Worm (Caenorhabditis elegans) whole organism, L2 larva: ENCODE results near the gene rpn-6.2.

ENCODE experiments used
- C34F6.9 ChIP-seq: fragments of 150-350 bp; optimal IDR thresholded peaks from 2 replicates; lab custom pipeline; 2014; ENCODE audit warnings: missing biosample characterization, missing genetic modification characterization
- F13H6.1 ChIP-seq: sonication (generic microtip); optimal IDR thresholded peaks from 2 replicates; lab custom pipeline; 2016; ENCODE audit warnings: missing genetic modification characterization, missing compliant biosample characterization
- R02D3.7 ChIP-seq: fragments of 150-350 bp; optimal IDR thresholded peaks from 2 replicates; lab custom pipeline; 2014; ENCODE audit warnings: missing biosample characterization, missing genetic modification characterization
- ZK546.5 ChIP-seq: sonication (generic microtip); optimal IDR thresholded peaks from 2 replicates; lab custom pipeline; 2017; ENCODE audit warnings: missing biosample characterization, missing genetic modification characterization
- alr-1 ChIP-seq: fragments of 150-350 bp; optimal IDR thresholded peaks from 2 replicates; lab custom pipeline; 2014; ENCODE audit warnings: missing biosample characterization, missing genetic modification characterization
- ama-1 ChIP-seq: fragments of 150-350 bp; optimal IDR thresholded peaks from 2 replicates; lab custom pipeline; 2018; ENCODE audit warnings: inconsistent platforms
- ceh-16 ChIP-seq: fragments of 150-350 bp; optimal IDR thresholded peaks from 2 replicates; lab custom pipeline; 2014; ENCODE audit warnings: missing biosample characterization, missing genetic modification characterization
- ceh-82 ChIP-seq: fragments of 150-350 bp; optimal IDR thresholded peaks from 2 replicates; lab custom pipeline; 2014; ENCODE audit warnings: missing biosample characterization, missing genetic modification characterization
- dmd-4 ChIP-seq: sonication (generic microtip); optimal IDR thresholded peaks from 2 replicates; lab custom pipeline; 2017; ENCODE audit warnings: missing biosample characterization, missing genetic modification characterization
- egl-27 ChIP-seq: sonication (generic microtip); optimal IDR thresholded peaks from 3 replicates; lab custom pipeline; 2017; ENCODE audit warnings: missing biosample characterization, missing genetic modification reagents, missing genetic modification characterization
- elt-1 ChIP-seq: fragments of 150-350 bp; optimal IDR thresholded peaks from 2 replicates; lab custom pipeline; 2014; ENCODE audit warnings: missing biosample characterization, missing genetic modification characterization
- elt-3 ChIP-seq: sonication (generic microtip); optimal IDR thresholded peaks from 2 replicates; lab custom pipeline; 2017; ENCODE audit warnings: missing biosample characterization, missing genetic modification characterization
- fos-1 ChIP-seq: fragments of 150-350 bp; optimal IDR thresholded peaks from 2 replicates; lab custom pipeline; 2014; ENCODE audit warnings: missing biosample characterization, missing genetic modification characterization
- gmeb-1 ChIP-seq: fragments of 150-350 bp; optimal IDR thresholded peaks from 2 replicates; lab custom pipeline; 2014; ENCODE audit warnings: missing biosample characterization, missing genetic modification characterization
- lin-13 ChIP-seq: fragments of 150-350 bp; optimal IDR thresholded peaks from 2 replicates; lab custom pipeline; 2014; ENCODE audit warnings: missing biosample characterization, missing genetic modification reagents, missing genetic modification characterization
- lin-39 ChIP-seq: fragments of 150-350 bp; optimal IDR thresholded peaks from 2 replicates; lab custom pipeline; 2014; ENCODE audit warnings: missing biosample characterization, missing genetic modification reagents, missing genetic modification characterization
- lsy-2 ChIP-seq, 2 experiments: fragments of 150-350 bp in 1 of 2; sonication (generic microtip) in 1 of 2; optimal IDR thresholded peaks; 2 replicates each; lab custom pipeline; 2014 to 2017; ENCODE audit warnings: missing biosample characterization in 2 of 2, missing genetic modification characterization in 2 of 2
- mab-5 ChIP-seq: fragments of 150-350 bp; optimal IDR thresholded peaks from 2 replicates; lab custom pipeline; 2014; ENCODE audit warnings: missing biosample characterization, missing genetic modification characterization
- nhr-10 ChIP-seq: sonication (generic microtip); optimal IDR thresholded peaks from 2 replicates; lab custom pipeline; 2017; ENCODE audit warnings: missing biosample characterization, missing genetic modification characterization
- nhr-129 ChIP-seq: fragments of 150-350 bp; optimal IDR thresholded peaks from 2 replicates; lab custom pipeline; 2014; ENCODE audit warnings: missing biosample characterization, missing genetic modification characterization
- nhr-21 ChIP-seq: fragments of 150-350 bp; optimal IDR thresholded peaks from 2 replicates; lab custom pipeline; 2014; ENCODE audit warnings: missing biosample characterization, missing genetic modification characterization
- nhr-23 ChIP-seq: fragments of 150-350 bp; optimal IDR thresholded peaks from 2 replicates; lab custom pipeline; 2014; ENCODE audit warnings: missing biosample characterization, missing genetic modification reagents, missing genetic modification characterization
- nhr-25 ChIP-seq: fragments of 150-350 bp; sonication (generic microtip); optimal IDR thresholded peaks from 3 replicates; lab custom pipeline; 2014; ENCODE audit warnings: missing biosample characterization, missing genetic modification characterization
- nhr-6 ChIP-seq: fragments of 150-350 bp; optimal IDR thresholded peaks from 2 replicates; lab custom pipeline; 2014; ENCODE audit warnings: missing biosample characterization, missing genetic modification characterization
- peb-1 ChIP-seq: fragments of 150-350 bp; optimal IDR thresholded peaks from 2 replicates; lab custom pipeline; 2014; ENCODE audit warnings: missing biosample characterization, missing genetic modification characterization
- sem-4 ChIP-seq: fragments of 150-350 bp; optimal IDR thresholded peaks from 2 replicates; lab custom pipeline; 2014; ENCODE audit warnings: missing biosample characterization, missing genetic modification reagents, missing genetic modification characterization
- skn-1 ChIP-seq: sonication (generic microtip); optimal IDR thresholded peaks from 2 replicates; lab custom pipeline; 2017; ENCODE audit warnings: missing biosample characterization, missing genetic modification characterization
- sma-3 ChIP-seq: sonication (generic microtip); optimal IDR thresholded peaks from 2 replicates; lab custom pipeline; 2016; ENCODE audit warnings: missing genetic modification reagents, missing genetic modification characterization, missing compliant biosample characterization
- sma-9 ChIP-seq, 2 experiments: fragments of 150-350 bp in 1 of 2; sonication (generic microtip) in 1 of 2; optimal IDR thresholded peaks; 2 replicates each; lab custom pipeline; 2014 to 2016; ENCODE audit warnings: missing genetic modification characterization in 2 of 2, mild to moderate bottlenecking in 1 of 2, missing biosample characterization in 1 of 2, missing compliant biosample characterization in 1 of 2, missing genetic modification reagents in 1 of 2, moderate library complexity in 1 of 2
- snpc-4 ChIP-seq: fragments of 150-350 bp; optimal IDR thresholded peaks from 2 replicates; lab custom pipeline; 2014; ENCODE audit warnings: missing biosample characterization, missing genetic modification characterization
- unc-39 ChIP-seq: fragments of 150-350 bp; optimal IDR thresholded peaks from 2 replicates; lab custom pipeline; 2014; ENCODE audit warnings: missing biosample characterization, missing genetic modification characterization
- unc-55 ChIP-seq: fragments of 150-350 bp; sonication (generic microtip); optimal IDR thresholded peaks from 3 replicates; lab custom pipeline; 2014; ENCODE audit warnings: missing biosample characterization, missing genetic modification reagents, missing genetic modification characterization
- unc-62 ChIP-seq: fragments of 150-350 bp; optimal IDR thresholded peaks from 2 replicates; lab custom pipeline; 2014; ENCODE audit warnings: missing biosample characterization, missing genetic modification reagents, missing genetic modification characterization
- zag-1 ChIP-seq: fragments of 150-350 bp; optimal IDR thresholded peaks from 2 replicates; lab custom pipeline; 2014; ENCODE audit warnings: missing biosample characterization, missing genetic modification characterization
- ztf-1 ChIP-seq: fragments of 200-800 bp; sonication (Bioruptor generic); conservative IDR thresholded peaks from 2 replicates; pipeline ENCODE4 v1.3.6; 2022; ENCODE audit warnings: missing genetic modification characterization, missing compliant biosample characterization
- ztf-4 ChIP-seq: fragments of 150-350 bp; optimal IDR thresholded peaks from 2 replicates; lab custom pipeline; 2014; ENCODE audit warnings: missing biosample characterization, missing genetic modification characterization

Gene rpn-6.2

DNA sequence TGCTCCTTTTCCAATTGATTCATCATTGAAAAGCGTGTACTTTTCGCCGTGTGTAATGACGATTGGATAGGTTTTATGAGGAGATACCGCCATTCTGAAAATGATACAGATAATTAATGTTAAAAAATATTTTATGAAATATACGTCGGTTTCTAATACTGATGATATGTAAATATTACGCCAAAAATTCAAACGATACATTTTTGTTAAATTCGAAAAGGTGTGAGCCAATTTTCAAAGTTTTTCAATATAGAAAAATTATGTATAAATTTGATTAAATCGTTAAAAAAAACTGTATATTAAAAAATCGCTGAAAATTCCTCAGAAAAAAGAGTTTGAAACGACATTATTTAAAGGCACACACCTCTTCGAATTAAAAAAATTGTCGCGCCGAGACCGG lies 48.8 kb upstream of the rpn-6.2 start, which contains the start of gene ikke-1:
ikke-1 (minus strand) TSS at position 101 of the 400 bp plus-strand sequence.
- TF ChIP-seq lin-39 (tag; lab: Kevin White, UChicago) (no peak), nhr-21 (no peak), fos-1 (tag; lab: Kevin White, UChicago) (no peak)

DNA sequence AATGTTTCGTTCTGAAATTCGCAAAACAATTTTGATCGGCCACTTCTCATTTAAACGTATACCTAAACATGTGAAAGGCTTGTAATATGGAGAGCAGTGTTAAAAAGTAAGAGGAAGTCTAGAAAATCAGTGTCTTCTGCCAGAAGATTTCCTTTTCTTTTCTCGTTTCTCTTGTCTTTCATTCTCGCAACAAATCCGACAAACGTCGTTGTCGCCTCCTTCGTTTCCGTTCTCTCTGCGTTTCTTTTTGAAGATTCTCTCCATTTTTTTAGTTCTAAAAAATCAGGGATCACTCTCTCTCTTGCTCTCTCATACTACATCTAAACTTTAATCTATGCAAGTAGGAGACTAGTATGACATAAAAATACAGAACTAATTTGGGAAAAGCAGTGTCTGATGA lies 45.5 kb upstream of the rpn-6.2 start:
- TF ChIP-seq nhr-10 (tag; lab: Kevin White, UChicago) (no peak), lsy-2 (tag; optimal IDR thresholded peaks at IDR 0.05; lab: Kevin White, UChicago) (no peak), peb-1 (tag; lab: Kevin White, UChicago) (no peak), gmeb-1 (no peak), ceh-16 (tag; lab: Kevin White, UChicago) (no peak), ztf-1 (no peak), skn-1 (tag; lab: Kevin White, UChicago) (no peak), alr-1 (tag; lab: Kevin White, UChicago) (no peak), ZK546.5 (no peak), nhr-23 (no peak), nhr-129 (tag; lab: Kevin White, UChicago) (no peak), mab-5 (tag; lab: Kevin White, UChicago) (no peak), R02D3.7 (no peak), lin-13 (GFP tag; lab: Kevin White, UChicago) (no peak)

- TF ChIP-seq alr-1 (tag; lab: Kevin White, UChicago): no peak
- TF ChIP-seq ceh-82 (tag; lab: Kevin White, UChicago): no peak
- TF ChIP-seq ama-1 (lab: Kevin White, UChicago): peak; percentile 2
- TF ChIP-seq unc-39 (tag; lab: Kevin White, UChicago): no peak
- no peak for TF ChIP-seq skn-1 (tag; lab: Kevin White, UChicago)
- peak; percentile 61 for TF ChIP-seq unc-55
- TF ChIP-seq nhr-25: no peak
- TF ChIP-seq lin-39 (tag; lab: Kevin White, UChicago): no peak
- TF ChIP-seq unc-62 (GFP tag; lab: Kevin White, UChicago): no peak
Observed at ce11 chrIII:9045838-9046237, 44.0 kb upstream of the rpn-6.2 start, which contains the start of gene R107.2. Gene R107.2 (minus strand): TSS chrIII:9045938.

DNA sequence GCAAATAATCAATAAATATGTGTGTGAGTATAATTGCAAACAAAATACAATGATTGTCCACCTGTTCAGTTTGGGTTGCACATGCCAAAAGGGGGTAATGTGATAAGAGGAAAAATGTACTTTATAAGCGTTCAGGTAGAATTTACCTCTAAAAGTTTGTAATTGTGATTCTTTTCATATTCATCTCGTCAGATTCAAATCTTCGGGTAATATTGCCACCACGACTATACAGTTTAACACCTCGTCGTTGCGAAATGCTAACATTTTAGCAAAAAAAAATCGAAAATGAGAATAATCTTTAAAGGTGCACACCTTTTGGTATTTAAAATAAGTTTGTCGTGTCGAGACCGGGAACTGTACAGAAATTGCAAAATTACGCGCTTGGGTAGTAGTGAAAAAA lies 41.4 kb upstream of the rpn-6.2 start, which contains the start of gene nac-2:
nac-2 (minus strand) TSS at position 101 of the 400 bp plus-strand sequence.
- peak; percentile 20 for TF ChIP-seq nhr-25
- no peak for TF ChIP-seq lsy-2 (tag; optimal IDR thresholded peaks at IDR 0.05; lab: Kevin White, UChicago)
- no peak for TF ChIP-seq alr-1 (tag; lab: Kevin White, UChicago)
- TF ChIP-seq ceh-16 (tag; lab: Kevin White, UChicago): no peak
- no peak for TF ChIP-seq R02D3.7
- no peak for TF ChIP-seq ztf-4

ce11 chrIII:9037658-9038057 lies 35.9 kb upstream of the rpn-6.2 start, which contains the start of gene R107.9:
Gene R107.9 (plus strand): TSS chrIII:9037958.
- no peak for TF ChIP-seq ceh-82 (tag; lab: Kevin White, UChicago)
- no peak for TF ChIP-seq unc-55
- no peak for TF ChIP-seq C34F6.9 (tag; lab: Kevin White, UChicago)
- no peak for TF ChIP-seq elt-1 (tag; lab: Kevin White, UChicago)
- no peak for TF ChIP-seq dmd-4 (tag; lab: Kevin White, UChicago)
- no peak for TF ChIP-seq elt-3 (tag; lab: Kevin White, UChicago)
- TF ChIP-seq nhr-6 (tag; lab: Kevin White, UChicago): no peak
- TF ChIP-seq sma-9 (GFP tag; optimal IDR thresholded peaks at IDR 0.05; lab: Kevin White, UChicago): no peak
- no peak for TF ChIP-seq sma-9 (tag; optimal IDR thresholded peaks at IDR 0.05; lab: Kevin White, UChicago)
- TF ChIP-seq sma-3: no peak
- TF ChIP-seq lin-39 (tag; lab: Kevin White, UChicago): no peak
- TF ChIP-seq nhr-21: no peak
- TF ChIP-seq egl-27 (tag; lab: Kevin White, UChicago): no peak
- TF ChIP-seq snpc-4: no peak
- TF ChIP-seq sem-4: no peak
- TF ChIP-seq zag-1: no peak
- TF ChIP-seq F13H6.1 (tag; lab: Kevin White, UChicago): no peak
- TF ChIP-seq nhr-23: no peak
